Fruit fly (Drosophila melanogaster): ENCODE measurements around the gene chrb.

The chrb gene

dm6 chr3L:11466985-11467384 is 20.4 kb upstream of the chrb start:
- no peak for TF ChIP-seq noc (tag; optimal IDR thresholded peaks at IDR 0.05)

dm6 chr3L:11472388-11472787 is 15.0 kb upstream of the chrb start:
- TF ChIP-seq noc (tag; optimal IDR thresholded peaks at IDR 0.05) = no peak

- no peak for TF ChIP-seq noc (tag; optimal IDR thresholded peaks at IDR 0.05)
These were observed 14.4 kb upstream of the chrb start, which contains the start of gene Vha16-3 for dm6 chr3L:11472991-11473390. Gene Vha16-3, plus strand, starts transcription at chr3L:11473291.

- no peak for TF ChIP-seq noc (tag; optimal IDR thresholded peaks at IDR 0.05)
These were observed 12.7 kb upstream of the chrb start, which contains the start of gene Vha16-2 for dm6 chr3L:11474658-11475057. Gene Vha16-2, plus strand, starts transcription at chr3L:11474958.

- no peak for TF ChIP-seq noc (tag; optimal IDR thresholded peaks at IDR 0.05)
These were observed 7.0 kb upstream of the chrb start for dm6 chr3L:11480304-11480703.

- no peak for TF ChIP-seq noc (tag; optimal IDR thresholded peaks at IDR 0.05)
These were observed 4.2 kb upstream of the chrb start for dm6 chr3L:11483135-11483534.

dm6 chr3L:11484483-11484882 is 2.9 kb upstream of the chrb start:
- no peak for TF ChIP-seq noc (tag; optimal IDR thresholded peaks at IDR 0.05)

dm6 chr3L:11485956-11486609 is 1.3 kb upstream of the chrb start:
- TF ChIP-seq noc (tag; optimal IDR thresholded peaks at IDR 0.05) = no peak

dm6 chr3L:11488264-11488663 is 914 bp downstream of the chrb start:
- no peak for TF ChIP-seq noc (tag; optimal IDR thresholded peaks at IDR 0.05)

- TF ChIP-seq noc (tag; optimal IDR thresholded peaks at IDR 0.05) = no peak
These were observed 2.1 kb downstream of the chrb start for dm6 chr3L:11489489-11489888.

dm6 chr3L:11490539-11490938 is 3.2 kb downstream of the chrb start:
- TF ChIP-seq noc (tag; optimal IDR thresholded peaks at IDR 0.05) = no peak

- TF ChIP-seq noc (tag; optimal IDR thresholded peaks at IDR 0.05) = peak; percentile 91
These were observed 4.0 kb downstream of the chrb start for dm6 chr3L:11491222-11491873.

dm6 chr3L:11491874-11492268 is 4.5 kb downstream of the chrb start:
- TF ChIP-seq noc (tag; optimal IDR thresholded peaks at IDR 0.05) = no peak

- peak; percentile 2 for TF ChIP-seq noc (tag; optimal IDR thresholded peaks at IDR 0.05)
These were observed 5.1 kb downstream of the chrb start for dm6 chr3L:11492457-11492856.

dm6 chr3L:11493090-11493807 is 5.9 kb downstream of the chrb start:
- TF ChIP-seq noc (tag; optimal IDR thresholded peaks at IDR 0.05) = no peak

dm6 chr3L:11508337-11508736 is 21.0 kb downstream of the chrb start, which contains the start of gene CG33500:
Gene CG33500, plus strand, starts transcription at chr3L:11508637.
- TF ChIP-seq noc (tag; optimal IDR thresholded peaks at IDR 0.05) = no peak

Data from whole organism, larva.